Worm (Caenorhabditis elegans) whole organism, L2 larva: ENCODE measurements around the gene usp-39.
"Not testable (repeated sequence)": the region's sequence is repeated elsewhere in the genome, so short reads cannot be mapped to it uniquely, and the experiment has no call there.

Source experiments
- F13H6.1 ChIP-seq: sonication (generic microtip); optimal IDR thresholded peaks from 2 replicates; lab custom pipeline; 2016; ENCODE audit warnings: missing genetic modification characterization, missing compliant biosample characterization
- ZK546.5 ChIP-seq: sonication (generic microtip); optimal IDR thresholded peaks from 2 replicates; lab custom pipeline; 2017; ENCODE audit warnings: missing biosample characterization, missing genetic modification characterization
- alr-1 ChIP-seq: fragments of 150-350 bp; optimal IDR thresholded peaks from 2 replicates; lab custom pipeline; 2014; ENCODE audit warnings: missing biosample characterization, missing genetic modification characterization
- ama-1 ChIP-seq: fragments of 150-350 bp; optimal IDR thresholded peaks from 2 replicates; lab custom pipeline; 2018; ENCODE audit warnings: inconsistent platforms
- blmp-1 ChIP-seq: sonication (generic microtip); optimal IDR thresholded peaks from 2 replicates; lab custom pipeline; 2017; ENCODE audit warnings: missing genetic modification characterization, mild to moderate bottlenecking, missing compliant biosample characterization, antibody characterized with exemption, moderate library complexity; ENCODE audit not compliant: insufficient read depth
- ceh-16 ChIP-seq: fragments of 150-350 bp; optimal IDR thresholded peaks from 2 replicates; lab custom pipeline; 2014; ENCODE audit warnings: missing biosample characterization, missing genetic modification characterization
- ceh-82 ChIP-seq: fragments of 150-350 bp; optimal IDR thresholded peaks from 2 replicates; lab custom pipeline; 2014; ENCODE audit warnings: missing biosample characterization, missing genetic modification characterization
- crh-2 ChIP-seq: sonication (generic microtip); optimal IDR thresholded peaks from 2 replicates; lab custom pipeline; 2017; ENCODE audit warnings: missing biosample characterization, missing genetic modification characterization
- dmd-4 ChIP-seq: sonication (generic microtip); optimal IDR thresholded peaks from 2 replicates; lab custom pipeline; 2017; ENCODE audit warnings: missing biosample characterization, missing genetic modification characterization
- egl-27 ChIP-seq: sonication (generic microtip); optimal IDR thresholded peaks from 3 replicates; lab custom pipeline; 2017; ENCODE audit warnings: missing biosample characterization, missing genetic modification reagents, missing genetic modification characterization
- elt-3 ChIP-seq: sonication (generic microtip); optimal IDR thresholded peaks from 2 replicates; lab custom pipeline; 2017; ENCODE audit warnings: missing biosample characterization, missing genetic modification characterization
- fos-1 ChIP-seq: fragments of 150-350 bp; optimal IDR thresholded peaks from 2 replicates; lab custom pipeline; 2014; ENCODE audit warnings: missing biosample characterization, missing genetic modification characterization
- gmeb-1 ChIP-seq: fragments of 150-350 bp; optimal IDR thresholded peaks from 2 replicates; lab custom pipeline; 2014; ENCODE audit warnings: missing biosample characterization, missing genetic modification characterization
- lsy-2 ChIP-seq, 2 experiments: fragments of 150-350 bp in 1 of 2; sonication (generic microtip) in 1 of 2; optimal IDR thresholded peaks; 2 replicates each; lab custom pipeline; 2014 to 2017; ENCODE audit warnings: missing biosample characterization in 2 of 2, missing genetic modification characterization in 2 of 2
- mbf-1 ChIP-seq: sonication (generic microtip); optimal IDR thresholded peaks from 2 replicates; lab custom pipeline; 2017; ENCODE audit warnings: missing biosample characterization, missing genetic modification characterization
- mdl-1 ChIP-seq, 2 experiments: fragments of 150-350 bp in 1 of 2; sonication (generic microtip) in 1 of 2; optimal IDR thresholded peaks; 2 replicates each; lab custom pipeline; 2017; ENCODE audit warnings: missing biosample characterization in 2 of 2, missing genetic modification characterization in 2 of 2
- nhr-10 ChIP-seq: sonication (generic microtip); optimal IDR thresholded peaks from 2 replicates; lab custom pipeline; 2017; ENCODE audit warnings: missing biosample characterization, missing genetic modification characterization
- nhr-12 ChIP-seq: fragments of 150-350 bp; optimal IDR thresholded peaks from 2 replicates; lab custom pipeline; 2014; ENCODE audit warnings: missing biosample characterization, missing genetic modification characterization
- nhr-129 ChIP-seq: fragments of 150-350 bp; optimal IDR thresholded peaks from 2 replicates; lab custom pipeline; 2014; ENCODE audit warnings: missing biosample characterization, missing genetic modification characterization
- nhr-21 ChIP-seq: fragments of 150-350 bp; optimal IDR thresholded peaks from 2 replicates; lab custom pipeline; 2014; ENCODE audit warnings: missing biosample characterization, missing genetic modification characterization
- nhr-23 ChIP-seq: fragments of 150-350 bp; optimal IDR thresholded peaks from 2 replicates; lab custom pipeline; 2014; ENCODE audit warnings: missing biosample characterization, missing genetic modification reagents, missing genetic modification characterization
- nhr-237 ChIP-seq: fragments of 150-350 bp; optimal IDR thresholded peaks from 2 replicates; lab custom pipeline; 2014; ENCODE audit warnings: missing biosample characterization, missing genetic modification characterization
- nhr-25 ChIP-seq: fragments of 150-350 bp; sonication (generic microtip); optimal IDR thresholded peaks from 3 replicates; lab custom pipeline; 2014; ENCODE audit warnings: missing biosample characterization, missing genetic modification characterization
- nhr-6 ChIP-seq: fragments of 150-350 bp; optimal IDR thresholded peaks from 2 replicates; lab custom pipeline; 2014; ENCODE audit warnings: missing biosample characterization, missing genetic modification characterization
- nhr-77 ChIP-seq: fragments of 150-350 bp; optimal IDR thresholded peaks from 2 replicates; lab custom pipeline; 2014; ENCODE audit warnings: missing biosample characterization, missing genetic modification characterization
- peb-1 ChIP-seq: fragments of 150-350 bp; optimal IDR thresholded peaks from 2 replicates; lab custom pipeline; 2014; ENCODE audit warnings: missing biosample characterization, missing genetic modification characterization
- sem-4 ChIP-seq: fragments of 150-350 bp; optimal IDR thresholded peaks from 2 replicates; lab custom pipeline; 2014; ENCODE audit warnings: missing biosample characterization, missing genetic modification reagents, missing genetic modification characterization
- sma-3 ChIP-seq: sonication (generic microtip); optimal IDR thresholded peaks from 2 replicates; lab custom pipeline; 2016; ENCODE audit warnings: missing genetic modification reagents, missing genetic modification characterization, missing compliant biosample characterization
- sma-9 ChIP-seq, 2 experiments: fragments of 150-350 bp in 1 of 2; sonication (generic microtip) in 1 of 2; optimal IDR thresholded peaks; 2 replicates each; lab custom pipeline; 2014 to 2016; ENCODE audit warnings: missing genetic modification characterization in 2 of 2, mild to moderate bottlenecking in 1 of 2, missing biosample characterization in 1 of 2, missing compliant biosample characterization in 1 of 2, missing genetic modification reagents in 1 of 2, moderate library complexity in 1 of 2
- snpc-4 ChIP-seq: fragments of 150-350 bp; optimal IDR thresholded peaks from 2 replicates; lab custom pipeline; 2014; ENCODE audit warnings: missing biosample characterization, missing genetic modification characterization
- unc-62 ChIP-seq: fragments of 150-350 bp; optimal IDR thresholded peaks from 2 replicates; lab custom pipeline; 2014; ENCODE audit warnings: missing biosample characterization, missing genetic modification reagents, missing genetic modification characterization
- zag-1 ChIP-seq: fragments of 150-350 bp; optimal IDR thresholded peaks from 2 replicates; lab custom pipeline; 2014; ENCODE audit warnings: missing biosample characterization, missing genetic modification characterization
- ztf-1 ChIP-seq: fragments of 200-800 bp; sonication (Bioruptor generic); conservative IDR thresholded peaks from 2 replicates; pipeline ENCODE4 v1.3.6; 2022; ENCODE audit warnings: missing genetic modification characterization, missing compliant biosample characterization
- ztf-4 ChIP-seq: fragments of 150-350 bp; optimal IDR thresholded peaks from 2 replicates; lab custom pipeline; 2014; ENCODE audit warnings: missing biosample characterization, missing genetic modification characterization

The usp-39 gene

ce11 chrII:2586861-2587554 lies 21.9 kb downstream of the usp-39 start, which contains the start of the genes F33H12.7 and sri-39:
TSS of gene F33H12.7 (minus strand) at chrII:2586911.
TSS of gene sri-39 (plus strand) at chrII:2587504.
- TF ChIP-seq ceh-82 (tag; lab: Kevin White, UChicago), result no peak
- peak; percentile 42 for TF ChIP-seq sma-9 (GFP tag; optimal IDR thresholded peaks at IDR 0.05; lab: Kevin White, UChicago)
- TF ChIP-seq sma-9 (tag; optimal IDR thresholded peaks at IDR 0.05; lab: Kevin White, UChicago), result no peak
- TF ChIP-seq ceh-16, result no peak
- TF ChIP-seq nhr-25, result no peak
- no peak for TF ChIP-seq egl-27 (tag; lab: Kevin White, UChicago)
- no peak for TF ChIP-seq sem-4
- TF ChIP-seq fos-1 (tag; lab: Kevin White, UChicago), result peak; percentile 89
- TF ChIP-seq nhr-10, result no peak
- peak; percentile 3 for TF ChIP-seq gmeb-1 (tag; lab: Kevin White, UChicago)
- peak; percentile 47 for TF ChIP-seq crh-2 (tag; lab: Kevin White, UChicago)
- TF ChIP-seq mbf-1 (tag; lab: Kevin White, UChicago), result no peak
- TF ChIP-seq mdl-1 (tag; optimal IDR thresholded peaks at IDR 0.05; lab: Kevin White, UChicago), result no peak
- TF ChIP-seq, all 48 proteins: peak for 4

ce11 chrII:2600176-2600575 lies 35.1 kb downstream of the usp-39 start, which contains the start of gene F33H12.1:
TSS of gene F33H12.1 (plus strand) at chrII:2600476.
- not testable (repeated sequence) for TF ChIP-seq sma-3; ama-1 (lab: Kevin White, UChicago); alr-1 (tag; lab: Kevin White, UChicago)

- TF ChIP-seq lsy-2 (tag; optimal IDR thresholded peaks at IDR 0.05; lab: Kevin White, UChicago), result no peak
- TF ChIP-seq nhr-23, result no peak
- no peak for TF ChIP-seq ztf-1 (GFP tag; lab: Robert Waterston, UW)
- no peak for TF ChIP-seq nhr-10
- no peak for TF ChIP-seq nhr-237 (tag; lab: Kevin White, UChicago)
- no peak for TF ChIP-seq nhr-6
- TF ChIP-seq snpc-4, result no peak
- TF ChIP-seq F13H6.1, result no peak
- no peak for TF ChIP-seq zag-1 (tag; lab: Kevin White, UChicago)
- TF ChIP-seq gmeb-1 (tag; lab: Kevin White, UChicago), result no peak
- no peak for TF ChIP-seq elt-3 (tag; lab: Kevin White, UChicago)
- TF ChIP-seq peb-1, result no peak
- TF ChIP-seq alr-1 (tag; lab: Kevin White, UChicago), result no peak
- no peak for TF ChIP-seq nhr-129
- TF ChIP-seq nhr-12 (tag; lab: Kevin White, UChicago), result no peak
- no peak for TF ChIP-seq mdl-1 (tag; optimal IDR thresholded peaks at IDR 0.05; lab: Kevin White, UChicago)
- TF ChIP-seq unc-62, result no peak
- TF ChIP-seq ZK546.5, result no peak
- TF ChIP-seq nhr-21 (tag; lab: Kevin White, UChicago), result no peak
Observed at ce11 chrII:2600931-2601330, 35.9 kb downstream of the usp-39 start.

ce11 chrII:2605319-2605718 lies 40.2 kb downstream of the usp-39 start, which contains the start of gene sri-77:
TSS of gene sri-77 (minus strand) at chrII:2605419.
- TF ChIP-seq ZK546.5 (no peak), sem-4 (no peak), peb-1 (no peak), nhr-77 (no peak), nhr-23 (no peak), blmp-1 (tag; lab: Kevin White, UChicago) (no peak), ztf-4 (tag; lab: Kevin White, UChicago) (no peak), egl-27 (tag; lab: Kevin White, UChicago) (no peak), dmd-4 (tag; lab: Kevin White, UChicago) (no peak), nhr-237 (tag; lab: Kevin White, UChicago) (no peak)
- TF ChIP-seq, all 48 proteins: peak for 0
